Fruit fly (Drosophila melanogaster): ENCODE results near the gene CG17272.

- no peak for TF ChIP-seq CG8478 (optimal IDR thresholded peaks at IDR 0.05)
- no peak for TF ChIP-seq CTCF (optimal IDR thresholded peaks at IDR 0.05)
Observed at dm6 chr3R:20778285-20778926, 45.6 kb downstream of the CG17272 start.

All from S2 (cell line).